Worm (Caenorhabditis elegans) whole organism, L2 larva: Measurements from ENCODE around the gene Y39H10B.3.

Source experiments
- R02D3.7 ChIP-seq: fragments of 150-350 bp; optimal IDR thresholded peaks from 2 replicates; lab custom pipeline; 2014; ENCODE audit warnings: missing biosample characterization, missing genetic modification characterization
- ama-1 ChIP-seq: fragments of 150-350 bp; optimal IDR thresholded peaks from 2 replicates; lab custom pipeline; 2018; ENCODE audit warnings: inconsistent platforms
- ceh-82 ChIP-seq: fragments of 150-350 bp; optimal IDR thresholded peaks from 2 replicates; lab custom pipeline; 2014; ENCODE audit warnings: missing biosample characterization, missing genetic modification characterization
- fos-1 ChIP-seq: fragments of 150-350 bp; optimal IDR thresholded peaks from 2 replicates; lab custom pipeline; 2014; ENCODE audit warnings: missing biosample characterization, missing genetic modification characterization
- lsy-2 ChIP-seq, 2 experiments: fragments of 150-350 bp in 1 of 2; sonication (generic microtip) in 1 of 2; optimal IDR thresholded peaks; 2 replicates each; lab custom pipeline; 2014 to 2017; ENCODE audit warnings: missing biosample characterization in 2 of 2, missing genetic modification characterization in 2 of 2
- nhr-237 ChIP-seq: fragments of 150-350 bp; optimal IDR thresholded peaks from 2 replicates; lab custom pipeline; 2014; ENCODE audit warnings: missing biosample characterization, missing genetic modification characterization

ce11 chrV:3716279-3716887, 45.8 kb downstream of the Y39H10B.3 start:
- TF ChIP-seq lsy-2 (tag; optimal IDR thresholded peaks at IDR 0.05; lab: Kevin White, UChicago): peak in 1 of 2 experiments; percentile 65
- no peak for TF ChIP-seq ceh-82 (tag; lab: Kevin White, UChicago)
- no peak for TF ChIP-seq R02D3.7 (tag; lab: Kevin White, UChicago)
- TF ChIP-seq nhr-237 (tag; lab: Kevin White, UChicago): no peak
- TF ChIP-seq ama-1 (lab: Kevin White, UChicago): no peak
- no peak for TF ChIP-seq fos-1 (tag; lab: Kevin White, UChicago)
